Fruit fly (Drosophila melanogaster) whole organism, embryonic: ENCODE results near the gene CG6569.

Experiments
- Adf1 ChIP-seq: fragments of 200-800 bp; sonication (Bioruptor generic); IDR thresholded peaks from 2 replicates; pipeline ENCODE4 v1.3.6; 2022; ENCODE audit warnings: missing biosample characterization, missing genetic modification characterization
- Atf-2 ChIP-seq: fragments of 200-800 bp; sonication (Bioruptor generic); optimal IDR thresholded peaks from 2 replicates; lab custom pipeline; 2016; ENCODE audit warnings: missing biosample characterization, missing genetic modification characterization
- Atf3 ChIP-seq: fragments of 200-800 bp; sonication (Bioruptor generic); optimal IDR thresholded peaks from 3 replicates; lab custom pipeline; 2016; ENCODE audit warnings: missing biosample characterization, missing genetic modification characterization
- Awh ChIP-seq: fragments of 200-800 bp; sonication (Bioruptor generic); IDR thresholded peaks from 2 replicates; pipeline ENCODE4, ENCODE4 v1.3.6; 2022; ENCODE audit warnings: missing biosample characterization, missing genetic modification characterization
- CG10959 ChIP-seq: fragments of 200-800 bp; sonication (Bioruptor generic); IDR thresholded peaks from 2 replicates; pipeline ENCODE4 v1.3.6; 2022; ENCODE audit warnings: missing biosample characterization, missing genetic modification characterization
- CG1602 ChIP-seq: fragments of 200-800 bp; sonication (Bioruptor generic); optimal IDR thresholded peaks from 3 replicates; lab custom pipeline; 2016; ENCODE audit warnings: missing biosample characterization, missing genetic modification characterization
- CG17612 ChIP-seq: fragments of 200-800 bp; sonication (Bioruptor generic); IDR thresholded peaks from 2 replicates; pipeline ENCODE4 v1.3.6; 2022; ENCODE audit warnings: missing biosample characterization, missing genetic modification characterization
- CG18011 ChIP-seq: fragments of 200-800 bp; sonication (Bioruptor generic); optimal IDR thresholded peaks from 2 replicates; lab custom pipeline; 2017; ENCODE audit warnings: missing biosample characterization, missing genetic modification characterization, mild to moderate bottlenecking, moderate library complexity, missing genotype
- CG18619 ChIP-seq: fragments of 200-800 bp; sonication (Bioruptor generic); optimal IDR thresholded peaks from 3 replicates; lab custom pipeline; 2017; ENCODE audit warnings: missing biosample characterization, mild to moderate bottlenecking, missing genetic modification characterization
- CG2202 ChIP-seq: fragments of 200-800 bp; sonication (Bioruptor generic); optimal IDR thresholded peaks from 2 replicates; lab custom pipeline; 2018; ENCODE audit warnings: missing biosample characterization, mild to moderate bottlenecking, missing genetic modification characterization
- CG30020 ChIP-seq: fragments of 200-800 bp; optimal IDR thresholded peaks from 2 replicates; lab custom pipeline; 2019; ENCODE audit warnings: missing biosample characterization, mild to moderate bottlenecking, missing genetic modification characterization, moderate library complexity
- CG33213 ChIP-seq: fragments of 200-800 bp; sonication (Bioruptor generic); optimal IDR thresholded peaks from 3 replicates; lab custom pipeline; 2016; ENCODE audit warnings: missing biosample characterization, missing genetic modification characterization
- CG43689 ChIP-seq: fragments of 200-800 bp; sonication (Bioruptor generic); IDR thresholded peaks from 2 replicates; pipeline ENCODE4 v1.3.6; 2022; ENCODE audit warnings: missing biosample characterization, missing genetic modification characterization
- CG4854 ChIP-seq: fragments of 200-800 bp; sonication (Bioruptor generic); optimal IDR thresholded peaks from 2 replicates; lab custom pipeline; 2016; ENCODE audit warnings: missing biosample characterization, missing genetic modification characterization, inconsistent platforms
- CG5180 ChIP-seq: fragments of 200-800 bp; sonication (Bioruptor generic); optimal IDR thresholded peaks from 3 replicates; lab custom pipeline; 2017; ENCODE audit warnings: missing biosample characterization, missing genetic modification characterization, mild to moderate bottlenecking, moderate library complexity, missing genetic modification reagents
- CG6272 ChIP-seq: fragments of 200-800 bp; sonication (Bioruptor generic); IDR thresholded peaks from 2 replicates; pipeline ENCODE4 v1.3.6; 2022; ENCODE audit warnings: missing biosample characterization, missing genetic modification characterization
- CG7987 ChIP-seq: fragments of 200-800 bp; sonication (Bioruptor generic); optimal IDR thresholded peaks from 2 replicates; lab custom pipeline; 2018; ENCODE audit warnings: missing biosample characterization, mild to moderate bottlenecking, missing genetic modification characterization, moderate library complexity
- D19A ChIP-seq: fragments of 200-800 bp; optimal IDR thresholded peaks from 3 replicates; lab custom pipeline; 2019; ENCODE audit warnings: missing biosample characterization, mild to moderate bottlenecking, missing genetic modification characterization, moderate library complexity
- Dbx ChIP-seq: fragments of 200-800 bp; sonication (Bioruptor generic); IDR thresholded peaks from 3 replicates; pipeline ENCODE4 v1.3.6; 2022; ENCODE audit warnings: missing biosample characterization, missing genetic modification characterization
- Dp ChIP-seq: fragments of 200-800 bp; sonication (Bioruptor generic); optimal IDR thresholded peaks from 2 replicates; lab custom pipeline; 2018; ENCODE audit warnings: missing biosample characterization, mild to moderate bottlenecking, missing genetic modification characterization, moderate library complexity
- HHEX ChIP-seq: fragments of 200-800 bp; sonication (Bioruptor generic); optimal IDR thresholded peaks from 3 replicates; lab custom pipeline; 2017; ENCODE audit warnings: missing biosample characterization, mild to moderate bottlenecking, missing genetic modification characterization, missing genetic modification reagents
- HLH4C ChIP-seq: fragments of 200-800 bp; sonication (Bioruptor generic); IDR thresholded peaks from 3 replicates; pipeline ENCODE4 v1.3.6; 2022; ENCODE audit warnings: missing biosample characterization, missing genetic modification characterization; ENCODE audit not compliant: partially characterized antibody
- Jarid2 ChIP-seq: fragments of 200-800 bp; sonication (Bioruptor generic); optimal IDR thresholded peaks from 3 replicates; lab custom pipeline; 2017; ENCODE audit warnings: mild to moderate bottlenecking, missing biosample characterization, missing genetic modification reagents, missing genetic modification characterization
- Meics ChIP-seq: fragments of 200-800 bp; sonication (Bioruptor generic); optimal IDR thresholded peaks from 2 replicates; lab custom pipeline; 2017; ENCODE audit warnings: missing biosample characterization, mild to moderate bottlenecking, missing genetic modification characterization
- Oaz ChIP-seq: fragments of 200-800 bp; sonication (Bioruptor generic); IDR thresholded peaks from 2 replicates; pipeline ENCODE4 v1.3.6; 2022; ENCODE audit warnings: missing biosample characterization, missing genetic modification characterization
- Side ChIP-seq: fragments of 200-800 bp; sonication (Bioruptor generic); optimal IDR thresholded peaks from 2 replicates; lab custom pipeline; 2016; ENCODE audit warnings: missing biosample characterization, missing genetic modification characterization
- Sry-δ ChIP-seq: fragments of 200-800 bp; sonication (Bioruptor generic); optimal IDR thresholded peaks from 2 replicates; lab custom pipeline; 2016; ENCODE audit warnings: missing biosample characterization, missing genetic modification characterization
- ac ChIP-seq: fragments of 200-800 bp; sonication (Bioruptor generic); optimal IDR thresholded peaks from 3 replicates; lab custom pipeline; 2017; ENCODE audit warnings: missing biosample characterization, mild to moderate bottlenecking, missing genetic modification characterization
- ap ChIP-seq: fragments of 200-800 bp; sonication (Bioruptor generic); IDR thresholded peaks from 2 replicates; pipeline ENCODE4 v1.3.6; 2022; ENCODE audit warnings: missing biosample characterization, missing genetic modification characterization
- bowl ChIP-seq: fragments of 200-800 bp; sonication (Bioruptor generic); IDR thresholded peaks from 2 replicates; pipeline ENCODE4 v1.3.6; 2022; ENCODE audit warnings: missing biosample characterization, missing genetic modification characterization
- bsh ChIP-seq, 2 experiments: fragments of 200-800 bp; sonication (Bioruptor generic); optimal IDR thresholded peaks; 2 replicates each; lab custom pipeline; 2017 to 2018; ENCODE audit warnings: mild to moderate bottlenecking in 2 of 2, missing biosample characterization in 2 of 2, missing genetic modification characterization in 2 of 2, moderate library complexity in 1 of 2
- btn ChIP-seq: fragments of 200-800 bp; sonication (Bioruptor generic); optimal IDR thresholded peaks from 2 replicates; lab custom pipeline; 2016; ENCODE audit warnings: missing biosample characterization, missing genetic modification characterization
- caup ChIP-seq: fragments of 200-800 bp; sonication (Bioruptor generic); optimal IDR thresholded peaks from 3 replicates; lab custom pipeline; 2017; ENCODE audit warnings: missing biosample characterization, mild to moderate bottlenecking, missing genetic modification characterization, moderate library complexity; ENCODE audit not compliant: severe bottlenecking
- chm ChIP-seq: fragments of 200-800 bp; sonication (Bioruptor generic); IDR thresholded peaks from 2 replicates; pipeline ENCODE4 v1.3.6; 2022; ENCODE audit warnings: missing biosample characterization, missing genetic modification characterization
- emc ChIP-seq: fragments of 200-800 bp; sonication (Bioruptor generic); optimal IDR thresholded peaks from 2 replicates; lab custom pipeline; 2016; ENCODE audit warnings: missing biosample characterization, missing genetic modification characterization
- fd96Cb ChIP-seq: fragments of 200-800 bp; sonication (Bioruptor generic); optimal IDR thresholded peaks from 2 replicates; lab custom pipeline; 2018; ENCODE audit warnings: missing biosample characterization, mild to moderate bottlenecking, missing genetic modification characterization, moderate library complexity
- gsb ChIP-seq: fragments of 200-800 bp; sonication (Bioruptor generic); IDR thresholded peaks from 2 replicates; pipeline ENCODE4 v1.3.6; 2022; ENCODE audit warnings: missing biosample characterization, missing genetic modification characterization
- ham ChIP-seq: fragments of 200-800 bp; sonication (Bioruptor generic); IDR thresholded peaks from 2 replicates; pipeline ENCODE4 v1.3.6; 2022; ENCODE audit warnings: missing biosample characterization, missing genetic modification characterization
- jing ChIP-seq: fragments of 200-800 bp; sonication (Bioruptor generic); optimal IDR thresholded peaks from 2 replicates; lab custom pipeline; 2018; ENCODE audit warnings: missing biosample characterization, mild to moderate bottlenecking, missing genetic modification characterization
- kni ChIP-seq: fragments of 200-800 bp; sonication (Bioruptor generic); optimal IDR thresholded peaks from 3 replicates; lab custom pipeline; 2017; ENCODE audit warnings: mild to moderate bottlenecking, missing biosample characterization, missing genetic modification reagents, missing genetic modification characterization
- knrl ChIP-seq: fragments of 200-800 bp; sonication (Bioruptor generic); IDR thresholded peaks from 3 replicates; pipeline ENCODE4 v1.3.6; 2022; ENCODE audit warnings: missing biosample characterization, missing genetic modification characterization; ENCODE audit not compliant: partially characterized antibody
- mld ChIP-seq: fragments of 200-800 bp; sonication (Bioruptor generic); IDR thresholded peaks from 3 replicates; pipeline ENCODE4 v1.3.6; 2022; ENCODE audit warnings: missing biosample characterization, missing genetic modification characterization; ENCODE audit not compliant: partially characterized antibody
- nerfin-1 ChIP-seq: fragments of 200-800 bp; sonication (Bioruptor generic); optimal IDR thresholded peaks from 3 replicates; lab custom pipeline; 2019; ENCODE audit warnings: missing biosample characterization, mild to moderate bottlenecking, missing genetic modification characterization, moderate library complexity
- oc ChIP-seq: fragments of 200-800 bp; sonication (Bioruptor generic); optimal IDR thresholded peaks from 2 replicates; lab custom pipeline; 2018; ENCODE audit warnings: missing biosample characterization, mild to moderate bottlenecking, missing genetic modification characterization, moderate library complexity
- p53 ChIP-seq: fragments of 200-800 bp; sonication (Bioruptor generic); optimal IDR thresholded peaks from 2 replicates; lab custom pipeline; 2016; ENCODE audit warnings: missing biosample characterization, missing genetic modification characterization
- psq ChIP-seq: fragments of 200-800 bp; sonication (Bioruptor generic); optimal IDR thresholded peaks from 2 replicates; lab custom pipeline; 2017; ENCODE audit warnings: missing biosample characterization, missing genetic modification characterization
- pzg ChIP-seq: fragments of 200-800 bp; sonication (Bioruptor generic); optimal IDR thresholded peaks from 3 replicates; lab custom pipeline; 2018; ENCODE audit warnings: missing biosample characterization, mild to moderate bottlenecking, missing genetic modification characterization, moderate library complexity
- repo ChIP-seq: fragments of 200-800 bp; sonication (Bioruptor generic); optimal IDR thresholded peaks from 2 replicates; lab custom pipeline; 2016; ENCODE audit warnings: missing biosample characterization, missing genetic modification characterization
- ro ChIP-seq: fragments of 200-800 bp; sonication (Bioruptor generic); IDR thresholded peaks from 2 replicates; pipeline ENCODE4 v1.3.6; 2022; ENCODE audit warnings: missing biosample characterization, missing genetic modification characterization
- sob ChIP-seq: fragments of 200-800 bp; sonication (Bioruptor generic); IDR thresholded peaks from 2 replicates; pipeline ENCODE4 v1.3.6; 2022; ENCODE audit warnings: missing biosample characterization, missing genetic modification characterization

Gene CG6569

dm6 chr3R:21828785-21829486 lies 38.8 kb downstream of the CG6569 start (continued):
- TF ChIP-seq kni (GFP tag; lab: Kevin White, UChicago) (peak; percentile 45), knrl (GFP tag; lab: Robert Waterston, UW) (no peak), Atf3 (GFP tag; lab: Kevin White, UChicago) (no peak), p53 (GFP tag; lab: Kevin White, UChicago) (no peak), Awh (peak; percentile 62; the same call in 1 of the 2 replicates), chm (GFP tag; lab: Robert Waterston, UW) (peak; percentile 55; the same call in 1 of the 2 replicates), ham (GFP tag; lab: Robert Waterston, UW) (no peak), ac (GFP tag; lab: Kevin White, UChicago) (peak; percentile 50), HLH4C (GFP tag; lab: Robert Waterston, UW) (no peak), CG10959 (GFP tag; lab: Robert Waterston, UW) (peak; percentile 74; the same call in 1 of the 2 replicates), caup (no peak), Dbx (GFP tag; lab: Robert Waterston, UW) (no peak), CG33213 (no peak), CG30020 (peak; percentile 63), Side (GFP tag; lab: Kevin White, UChicago) (no peak), ro (GFP tag; lab: Robert Waterston, UW) (peak; percentile 35; the same call in 1 of the 2 replicates), repo (no peak), sob (GFP tag; lab: Robert Waterston, UW) (no peak), jing (GFP tag; lab: Kevin White, UChicago) (peak; percentile 39), CG17612 (GFP tag; lab: Robert Waterston, UW) (no peak), oc (tag; lab: Kevin White, UChicago) (peak; percentile 66), Dp (no peak), ap (GFP tag; lab: Robert Waterston, UW) (peak; percentile 37), CG18619 (peak; percentile 54), CG18011 (GFP tag; lab: Kevin White, UChicago) (no peak), Oaz (GFP tag; lab: Robert Waterston, UW) (no peak), D19A (tag; lab: Kevin White, UChicago) (peak; percentile 66), CG43689 (GFP tag; lab: Robert Waterston, UW) (no peak), Sry-δ (GFP tag; lab: Kevin White, UChicago) (no peak), CG6272 (GFP tag; lab: Robert Waterston, UW) (0 out of 2 replicates have a peak, but pooled peaks have one; percentile 11), Adf1 (GFP tag; lab: Robert Waterston, UW) (no peak), CG7987 (GFP tag; lab: Kevin White, UChicago) (no peak), CG1602 (GFP tag; lab: Kevin White, UChicago) (peak; percentile 65), HHEX (GFP tag; lab: Kevin White, UChicago) (peak; percentile 39), CG2202 (tag; lab: Kevin White, UChicago) (peak; percentile 92), mld (GFP tag; lab: Robert Waterston, UW) (no peak), gsb (GFP tag; lab: Robert Waterston, UW) (no peak), emc (GFP tag; lab: Kevin White, UChicago) (no peak), btn (GFP tag; lab: Kevin White, UChicago) (no peak), Jarid2 (GFP tag; lab: Kevin White, UChicago) (no peak), fd96Cb (peak; percentile 84), psq (GFP tag; lab: Kevin White, UChicago) (peak; percentile 31), pzg (GFP tag; lab: Kevin White, UChicago) (no peak), Atf-2 (no peak), bsh (GFP tag; optimal IDR thresholded peaks at IDR 0.05; lab: Kevin White, UChicago) (peak; percentile 87 to 96), CG5180 (GFP tag; lab: Kevin White, UChicago) (no peak), bowl (GFP tag; lab: Robert Waterston, UW) (no peak), nerfin-1 (tag; lab: Kevin White, UChicago) (peak; percentile 66), CG4854 (no peak), Meics (GFP tag; lab: Kevin White, UChicago) (no peak)
